Worm (Caenorhabditis elegans) whole organism, L1 larva: ENCODE data around the gene F21C10.4.

Source experiments
- C16A3.4 ChIP-seq: fragments of 150-350 bp; optimal IDR thresholded peaks from 2 replicates; lab custom pipeline; 2014; ENCODE audit warnings: missing biosample characterization, missing genetic modification characterization
- alr-1 ChIP-seq: fragments of 200-800 bp; sonication (Bioruptor generic); optimal IDR thresholded peaks from 2 replicates; lab custom pipeline; 2018; ENCODE audit warnings: borderline replicate concordance, mild to moderate bottlenecking, missing genetic modification characterization, missing compliant biosample characterization
- ama-1 ChIP-seq: fragments of 150-350 bp; optimal IDR thresholded peaks from 2 replicates; lab custom pipeline; 2014
- blmp-1 ChIP-seq: fragments of 150-350 bp; optimal IDR thresholded peaks from 2 replicates; lab custom pipeline; 2014; ENCODE audit warnings: missing biosample characterization, missing genetic modification characterization
- ceh-88 ChIP-seq: fragments of 200-800 bp; sonication (Bioruptor generic); IDR thresholded peaks from 2 replicates; pipeline ENCODE4 v1.3.6; 2022; ENCODE audit warnings: missing genetic modification characterization, missing compliant biosample characterization
- ces-1 ChIP-seq: fragments of 150-350 bp; optimal IDR thresholded peaks from 2 replicates; lab custom pipeline; 2014; ENCODE audit warnings: missing biosample characterization, missing genetic modification reagents, missing genetic modification characterization
- dsc-1 ChIP-seq: sonication (generic microtip); optimal IDR thresholded peaks from 2 replicates; lab custom pipeline; 2016; ENCODE audit warnings: mild to moderate bottlenecking, missing genetic modification characterization, missing compliant biosample characterization
- efl-1 ChIP-seq, 4 experiments: fragments of 150-350 bp; optimal IDR thresholded peaks in 3 of 4; peaks in 1 of 4; 1 replicate in 1 of 4; 2 replicates in 3 of 4; lab custom pipeline; 2014; ENCODE audit warnings: missing biosample characterization in 2 of 4, missing genetic modification characterization in 2 of 4, missing genetic modification reagents in 2 of 4
- efl-3 ChIP-seq: fragments of 200-800 bp; sonication (Bioruptor generic); optimal IDR thresholded peaks from 2 replicates; lab custom pipeline; 2018; ENCODE audit warnings: mild to moderate bottlenecking, missing genetic modification characterization, missing compliant biosample characterization
- elt-2 ChIP-seq: sonication (generic microtip); optimal IDR thresholded peaks from 2 replicates; lab custom pipeline; 2016; ENCODE audit warnings: missing genetic modification characterization, mild to moderate bottlenecking, inconsistent platforms, missing compliant biosample characterization, missing genetic modification reagents
- elt-3 ChIP-seq, 6 experiments: fragments of 150-350 bp in 1 of 6; sonication (generic microtip); optimal IDR thresholded peaks; 2 replicates each; lab custom pipeline; 2017 to 2018; ENCODE audit warnings: missing biosample characterization in 6 of 6, missing genetic modification characterization in 6 of 6, inconsistent platforms in 1 of 6
- ets-5 ChIP-seq: fragments of 200-800 bp; sonication (Bioruptor generic); IDR thresholded peaks from 2 replicates; pipeline ENCODE4 v1.3.6; 2022; ENCODE audit warnings: missing genetic modification characterization, missing compliant biosample characterization
- grh-1 ChIP-seq: fragments of 200-800 bp; sonication (Bioruptor generic); IDR thresholded peaks from 2 replicates; pipeline ENCODE4 v1.3.6; 2022; ENCODE audit warnings: missing genetic modification reagents, missing genetic modification characterization, missing compliant biosample characterization
- hlh-4 ChIP-seq: sonication (generic microtip); optimal IDR thresholded peaks from 2 replicates; lab custom pipeline; 2016; ENCODE audit warnings: mild to moderate bottlenecking, missing genetic modification characterization, missing compliant biosample characterization
- hpl-2 ChIP-seq: fragments of 150-350 bp; optimal IDR thresholded peaks from 2 replicates; lab custom pipeline; 2014; ENCODE audit warnings: missing biosample characterization, missing genetic modification reagents, missing genetic modification characterization
- irx-1 ChIP-seq: sonication (generic microtip); optimal IDR thresholded peaks from 2 replicates; lab custom pipeline; 2016; ENCODE audit warnings: missing genetic modification characterization, missing compliant biosample characterization
- isw-1 ChIP-seq: fragments of 200-800 bp; sonication (Bioruptor generic); IDR thresholded peaks from 2 replicates; pipeline ENCODE4 v1.3.6; 2022; ENCODE audit warnings: missing genetic modification characterization, missing compliant biosample characterization
- lin-14 ChIP-seq: fragments of 200-800 bp; sonication (Bioruptor generic); optimal IDR thresholded peaks from 2 replicates; lab custom pipeline; 2018; ENCODE audit warnings: mild to moderate bottlenecking, missing genetic modification characterization, moderate library complexity, missing compliant biosample characterization
- lin-15B ChIP-seq: fragments of 150-350 bp; sonication (generic microtip); optimal IDR thresholded peaks from 3 replicates; lab custom pipeline; 2014; ENCODE audit warnings: missing biosample characterization, missing genetic modification characterization
- lin-35 ChIP-seq, 2 experiments: fragments of 150-350 bp; optimal IDR thresholded peaks; 2 replicates each; lab custom pipeline; 2014; ENCODE audit warnings: missing biosample characterization in 2 of 2, missing genetic modification characterization in 2 of 2, missing genetic modification reagents in 2 of 2
- lir-3 ChIP-seq: sonication (generic microtip); optimal IDR thresholded peaks from 2 replicates; lab custom pipeline; 2016; ENCODE audit warnings: mild to moderate bottlenecking, missing genetic modification characterization, moderate library complexity, missing compliant biosample characterization; ENCODE audit not compliant: poor library complexity
- mdl-1 ChIP-seq, 2 experiments: fragments of 150-350 bp; optimal IDR thresholded peaks; 2 replicates each; lab custom pipeline; 2014 to 2017; ENCODE audit warnings: missing biosample characterization in 2 of 2, missing genetic modification characterization in 2 of 2, inconsistent platforms in 1 of 2
- nhr-12 ChIP-seq: sonication (generic microtip); optimal IDR thresholded peaks from 2 replicates; lab custom pipeline; 2017; ENCODE audit warnings: missing biosample characterization, missing genetic modification characterization
- nhr-19 ChIP-seq: fragments of 200-800 bp; sonication (Bioruptor generic); conservative IDR thresholded peaks from 2 replicates; pipeline ENCODE4 v1.3.6; 2022; ENCODE audit warnings: missing genetic modification characterization, missing compliant biosample characterization
- nhr-20 ChIP-seq: sonication (generic microtip); optimal IDR thresholded peaks from 2 replicates; lab custom pipeline; 2016; ENCODE audit warnings: mild to moderate bottlenecking, missing genetic modification characterization, missing compliant biosample characterization
- nhr-237 ChIP-seq: fragments of 150-350 bp; optimal IDR thresholded peaks from 2 replicates; lab custom pipeline; 2014; ENCODE audit warnings: missing biosample characterization, missing genetic modification characterization
- nhr-28 ChIP-seq: fragments of 150-350 bp; optimal IDR thresholded peaks from 2 replicates; lab custom pipeline; 2014; ENCODE audit warnings: missing biosample characterization, missing genetic modification characterization
- nhr-71 ChIP-seq: sonication (generic microtip); optimal IDR thresholded peaks from 2 replicates; lab custom pipeline; 2016; ENCODE audit warnings: mild to moderate bottlenecking, missing genetic modification characterization, moderate library complexity, missing compliant biosample characterization
- nhr-76 ChIP-seq: sonication (generic microtip); optimal IDR thresholded peaks from 2 replicates; lab custom pipeline; 2017; ENCODE audit warnings: missing biosample characterization, missing genetic modification characterization
- nhr-77 ChIP-seq: fragments of 150-350 bp; optimal IDR thresholded peaks from 2 replicates; lab custom pipeline; 2014; ENCODE audit warnings: missing biosample characterization, missing genetic modification characterization
- nhr-84 ChIP-seq: sonication (generic microtip); optimal IDR thresholded peaks from 2 replicates; lab custom pipeline; 2017; ENCODE audit warnings: missing biosample characterization, missing genetic modification characterization
- nhr-85 ChIP-seq: sonication (generic microtip); peaks from one replicate; lab custom pipeline; 2016; ENCODE audit warnings: missing genetic modification characterization, inconsistent platforms, missing compliant biosample characterization
- nhr-90 ChIP-seq: sonication (generic microtip); optimal IDR thresholded peaks from 2 replicates; lab custom pipeline; 2016; ENCODE audit warnings: mild to moderate bottlenecking, missing genetic modification characterization, missing compliant biosample characterization; ENCODE audit not compliant: poor library complexity
- pqm-1 ChIP-seq: sonication (generic microtip); optimal IDR thresholded peaks from 3 replicates; lab custom pipeline; 2017; ENCODE audit warnings: missing biosample characterization, missing genetic modification characterization
- rnt-1 ChIP-seq: sonication (generic microtip); optimal IDR thresholded peaks from 2 replicates; lab custom pipeline; 2016; ENCODE audit warnings: mild to moderate bottlenecking, missing genetic modification characterization, moderate library complexity, missing compliant biosample characterization
- snu-23 ChIP-seq: sonication (generic microtip); optimal IDR thresholded peaks from 2 replicates; lab custom pipeline; 2016; ENCODE audit warnings: missing genetic modification characterization, missing compliant biosample characterization
- sox-4 ChIP-seq: sonication (generic microtip); optimal IDR thresholded peaks from 2 replicates; lab custom pipeline; 2016; ENCODE audit warnings: missing genetic modification characterization, missing compliant biosample characterization
- sptf-1 ChIP-seq: fragments of 150-350 bp; optimal IDR thresholded peaks from 2 replicates; lab custom pipeline; 2014; ENCODE audit warnings: missing biosample characterization, missing genetic modification characterization
- sup-37 ChIP-seq: fragments of 200-800 bp; sonication (Bioruptor generic); optimal IDR thresholded peaks from 2 replicates; lab custom pipeline; 2018; ENCODE audit warnings: mild to moderate bottlenecking, missing genetic modification characterization, missing compliant biosample characterization
- tbx-2 ChIP-seq: sonication (generic microtip); optimal IDR thresholded peaks from 2 replicates; lab custom pipeline; 2016; ENCODE audit warnings: missing genetic modification characterization, missing compliant biosample characterization
- vab-15 ChIP-seq: sonication (generic microtip); optimal IDR thresholded peaks from 2 replicates; lab custom pipeline; 2017; ENCODE audit warnings: missing genotype, mild to moderate bottlenecking, missing genetic modification characterization, missing compliant biosample characterization
- xbp-1 ChIP-seq: sonication (generic microtip); optimal IDR thresholded peaks from 2 replicates; lab custom pipeline; 2016; ENCODE audit warnings: missing genetic modification characterization, missing compliant biosample characterization
- ztf-11 ChIP-seq, 2 experiments: sonication (generic microtip); optimal IDR thresholded peaks; 2 replicates each; lab custom pipeline; 2016 to 2017; ENCODE audit warnings: missing genetic modification characterization in 2 of 2, missing biosample characterization in 1 of 2, missing compliant biosample characterization in 1 of 2
- ztf-4 ChIP-seq: fragments of 150-350 bp; optimal IDR thresholded peaks from 2 replicates; lab custom pipeline; 2014; ENCODE audit warnings: missing biosample characterization, missing genetic modification characterization

F21C10.4 gene

DNA sequence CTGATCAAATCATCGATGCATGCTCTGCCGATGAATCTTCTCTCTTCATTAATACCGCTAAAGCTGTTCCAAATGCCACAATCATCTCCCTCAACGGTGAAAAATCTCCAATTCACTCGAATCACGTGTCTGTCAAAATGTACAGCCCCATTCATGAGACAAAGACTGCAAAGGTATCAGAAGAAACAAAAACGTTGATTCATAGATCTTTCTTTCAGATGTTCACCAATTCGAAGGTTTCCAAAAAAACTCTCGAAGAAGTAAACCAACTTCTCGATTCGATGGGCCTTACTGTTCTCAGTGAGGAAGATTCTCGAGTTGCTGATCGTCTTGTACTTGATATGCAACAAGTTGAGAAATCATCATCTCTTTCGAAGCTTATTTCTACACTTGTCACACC, 29.7 kb upstream of the F21C10.4 start:
- no peak for TF ChIP-seq sptf-1 (tag; lab: Kevin White, UChicago)
- no peak for TF ChIP-seq xbp-1
- no peak for TF ChIP-seq irx-1 (tag; lab: Kevin White, UChicago)
- TF ChIP-seq dsc-1 (tag; lab: Kevin White, UChicago), result no peak
- TF ChIP-seq rnt-1 (tag; lab: Kevin White, UChicago), result no peak
- TF ChIP-seq nhr-77 (tag; lab: Kevin White, UChicago), result no peak
- peak; percentile 18 for TF ChIP-seq ama-1
- no peak for TF ChIP-seq nhr-84 (tag; lab: Kevin White, UChicago)
- no peak for TF ChIP-seq nhr-237 (tag; lab: Kevin White, UChicago)
- no peak for TF ChIP-seq ces-1
- TF ChIP-seq pqm-1 (tag; lab: Kevin White, UChicago), result no peak
- TF ChIP-seq nhr-12 (tag; lab: Kevin White, UChicago), result no peak
- no peak for TF ChIP-seq lin-15B (tag; lab: Kevin White, UChicago)
- no peak for TF ChIP-seq nhr-76 (tag; lab: Kevin White, UChicago)
- peak in 1 of 2 experiments; percentile 2 for TF ChIP-seq lin-35 (GFP tag; optimal IDR thresholded peaks at IDR 0.05; lab: Kevin White, UChicago)
- no peak for TF ChIP-seq vab-15
- TF ChIP-seq blmp-1 (tag; lab: Kevin White, UChicago), result no peak
- no peak for TF ChIP-seq ztf-11 (tag; optimal IDR thresholded peaks at IDR 0.05; lab: Kevin White, UChicago)
- no peak for TF ChIP-seq elt-2 (tag; lab: Kevin White, UChicago)
- peak; percentile 15 for TF ChIP-seq nhr-20
- TF ChIP-seq ets-5, result no peak
- TF ChIP-seq lin-14 (GFP tag; lab: Kevin White, UChicago), result peak; percentile 14
- TF ChIP-seq elt-3 (tag; optimal IDR thresholded peaks at IDR 0.05; lab: Kevin White, UChicago), result no peak
- no peak for TF ChIP-seq efl-1 (optimal IDR thresholded peaks at IDR 0.05; lab: Kevin White, UChicago)
- TF ChIP-seq efl-1 (GFP tag; optimal IDR thresholded peaks at IDR 0.05 in 1 of 2; lab: Kevin White, UChicago), result peak in 1 of 2 experiments; percentile 72
- TF ChIP-seq isw-1 (GFP tag; lab: Robert Waterston, UW), result no peak
- peak; percentile 59 for TF ChIP-seq nhr-85 (tag; lab: Kevin White, UChicago)
- TF ChIP-seq hpl-2 (GFP tag; lab: Kevin White, UChicago), result no peak
- TF ChIP-seq C16A3.4 (tag; lab: Kevin White, UChicago), result peak; percentile 1
- no peak for TF ChIP-seq nhr-90 (tag; lab: Kevin White, UChicago)
- no peak for TF ChIP-seq tbx-2

DNA sequence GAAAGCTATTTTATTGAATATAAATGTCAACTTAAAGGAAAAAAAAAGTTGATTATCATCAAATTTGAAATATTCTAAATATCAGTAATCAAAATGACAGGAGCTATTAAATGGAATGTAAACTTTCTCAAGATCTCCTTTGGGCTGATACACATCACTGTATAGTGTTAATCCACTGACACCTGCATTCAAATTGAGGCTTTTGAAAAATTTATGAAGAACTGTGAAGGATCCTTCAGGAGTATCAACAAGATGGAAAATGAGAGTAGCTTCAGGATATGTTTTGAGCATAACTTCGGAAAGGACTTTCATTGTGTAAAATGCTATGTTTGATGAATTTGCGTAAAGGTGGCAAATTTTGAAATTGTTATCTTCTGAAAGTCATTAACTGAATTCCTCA, 29.2 kb upstream of the F21C10.4 start:
- TF ChIP-seq hlh-4 (tag; lab: Kevin White, UChicago) (no peak), lin-35 (GFP tag; optimal IDR thresholded peaks at IDR 0.05; lab: Kevin White, UChicago) (peak in 1 of 2 experiments; percentile 24), elt-2 (tag; lab: Kevin White, UChicago) (peak; percentile 9), ceh-88 (0 out of 2 replicates have a peak, but pooled peaks have one; percentile 19), lir-3 (peak; percentile 44)

DNA sequence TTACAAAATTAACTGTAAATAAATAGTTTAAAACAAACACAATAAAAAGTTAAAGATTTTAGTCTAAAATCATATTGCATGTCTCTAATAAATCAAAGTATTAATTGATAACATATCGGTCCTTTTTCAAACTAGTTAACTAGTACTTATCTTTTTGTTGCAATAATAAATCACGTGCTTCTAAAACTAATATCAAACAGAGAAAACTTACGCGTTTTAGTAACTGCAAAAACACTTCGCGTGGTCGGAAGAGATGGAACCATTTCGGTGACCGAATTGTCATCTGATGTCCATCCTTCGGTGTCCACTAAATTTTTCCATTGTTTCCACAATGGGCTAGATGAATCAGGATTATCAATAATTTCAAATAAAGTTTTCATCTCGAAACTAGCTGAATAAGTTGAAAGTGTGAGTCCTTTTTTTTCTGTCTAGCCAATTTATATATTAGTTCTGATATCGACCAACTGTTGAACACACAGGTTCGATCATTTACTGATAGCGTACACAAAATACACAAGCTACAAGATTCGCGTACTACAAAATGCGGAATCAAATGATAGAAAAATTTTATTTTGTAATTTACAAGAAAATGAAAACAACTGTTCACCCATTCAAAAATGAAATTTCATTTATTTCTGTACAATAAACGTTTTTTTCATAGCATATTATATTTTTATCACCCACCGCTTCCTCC, 28.0 kb upstream of the F21C10.4 start, which contains the start of gene F21C10.9:
TSS of gene F21C10.9 (minus strand) at position 417 of the 694 bp plus-strand sequence.
- TF ChIP-seq nhr-237 (tag; lab: Kevin White, UChicago) (no peak), elt-2 (tag; lab: Kevin White, UChicago) (peak; percentile 5), lin-35 (GFP tag; optimal IDR thresholded peaks at IDR 0.05; lab: Kevin White, UChicago) (peak in 1 of 2 experiments; percentile 50), ztf-4 (tag; lab: Kevin White, UChicago) (no peak), nhr-84 (tag; lab: Kevin White, UChicago) (no peak), nhr-71 (tag; lab: Kevin White, UChicago) (peak; percentile 50), blmp-1 (tag; lab: Kevin White, UChicago) (peak; percentile 4), sox-4 (no peak), elt-3 (tag; optimal IDR thresholded peaks at IDR 0.05; lab: Kevin White, UChicago) (peak in 1 of 6 experiments; percentile 8), alr-1 (no peak), nhr-85 (tag; lab: Kevin White, UChicago) (peak; percentile 80), nhr-20 (peak; percentile 57), snu-23 (peak; percentile 7), sup-37 (GFP tag; lab: Kevin White, UChicago) (no peak), tbx-2 (no peak), efl-1 (optimal IDR thresholded peaks at IDR 0.05; lab: Kevin White, UChicago) (no peak), efl-1 (GFP tag; optimal IDR thresholded peaks at IDR 0.05 in 1 of 2; lab: Kevin White, UChicago) (peak in 1 of 2 experiments; percentile 53), efl-3 (GFP tag; lab: Kevin White, UChicago) (no peak), nhr-90 (tag; lab: Kevin White, UChicago) (peak; percentile 23), lin-14 (GFP tag; lab: Kevin White, UChicago) (peak; percentile 2), nhr-19 (GFP tag; lab: Robert Waterston, UW) (peak; percentile 58), xbp-1 (no peak), hpl-2 (GFP tag; lab: Kevin White, UChicago) (no peak), mdl-1 (tag; optimal IDR thresholded peaks at IDR 0.05; lab: Kevin White, UChicago) (peak in 1 of 2 experiments; percentile 16), grh-1 (GFP tag; lab: Robert Waterston, UW) (peak; percentile 31; the same call in 1 of the 2 replicates), vab-15 (no peak), nhr-28 (tag; lab: Kevin White, UChicago) (no peak)
